Fruit fly (Drosophila melanogaster) whole organism, pupa: Measurements from ENCODE around the gene CG43332.

Experiments
- CG10348 ChIP-seq: fragments of 200-800 bp; sonication (Bioruptor generic); IDR thresholded peaks from 2 replicates; pipeline ENCODE4 v1.3.6; 2022; ENCODE audit warnings: missing biosample characterization, missing genetic modification characterization
- CG12605 ChIP-seq: fragments of 200-800 bp; sonication (Bioruptor generic); IDR thresholded peaks from 2 replicates; pipeline ENCODE4 v1.3.6; 2022; ENCODE audit warnings: missing biosample characterization, missing genetic modification characterization
- CG13204 ChIP-seq: fragments of 200-800 bp; sonication (Bioruptor generic); optimal IDR thresholded peaks from 2 replicates; lab custom pipeline; 2018; ENCODE audit warnings: missing biosample characterization, mild to moderate bottlenecking, missing genetic modification characterization, moderate library complexity
- CG14655 ChIP-seq: fragments of 200-800 bp; sonication (Bioruptor generic); optimal IDR thresholded peaks from 3 replicates; lab custom pipeline; 2017; ENCODE audit warnings: mild to moderate bottlenecking, missing biosample characterization, missing genetic modification reagents, missing genetic modification characterization
- CG15710 ChIP-seq: fragments of 200-800 bp; sonication (Bioruptor generic); optimal IDR thresholded peaks from 2 replicates; lab custom pipeline; 2018; ENCODE audit warnings: missing biosample characterization, mild to moderate bottlenecking, missing genetic modification characterization, moderate library complexity
- CG34367 ChIP-seq: fragments of 200-800 bp; sonication (Bioruptor generic); optimal IDR thresholded peaks from 2 replicates; lab custom pipeline; 2018; ENCODE audit warnings: missing biosample characterization, mild to moderate bottlenecking, missing genetic modification characterization
- CG8159 ChIP-seq: fragments of 200-800 bp; sonication (Bioruptor generic); optimal IDR thresholded peaks from 3 replicates; lab custom pipeline; 2018; ENCODE audit warnings: missing biosample characterization, mild to moderate bottlenecking, missing genetic modification characterization, moderate library complexity
- D1 ChIP-seq: fragments of 200-800 bp; sonication (Bioruptor generic); optimal IDR thresholded peaks from 2 replicates; lab custom pipeline; 2018; ENCODE audit warnings: missing biosample characterization, mild to moderate bottlenecking, missing genetic modification characterization, moderate library complexity
- EcR ChIP-seq: fragments of 200-800 bp; sonication (Bioruptor generic); optimal IDR thresholded peaks from 3 replicates; lab custom pipeline; 2019; ENCODE audit warnings: missing biosample characterization, missing genetic modification characterization, mild to moderate bottlenecking, moderate library complexity, missing genetic modification reagents
- Ets98B ChIP-seq: fragments of 200-800 bp; sonication (Bioruptor generic); IDR thresholded peaks from 2 replicates; pipeline ENCODE4 v1.3.6; 2022; ENCODE audit warnings: missing biosample characterization, missing genetic modification characterization
- Pif1B ChIP-seq: fragments of 200-800 bp; sonication (Bioruptor generic); optimal IDR thresholded peaks from 3 replicates; lab custom pipeline; 2016; ENCODE audit warnings: missing biosample characterization, missing genetic modification characterization
- Snoo ChIP-seq: fragments of 200-800 bp; sonication (Bioruptor generic); optimal IDR thresholded peaks from 3 replicates; lab custom pipeline; 2017; ENCODE audit warnings: missing biosample characterization, mild to moderate bottlenecking, missing genetic modification characterization, inconsistent platforms
- rn ChIP-seq: fragments of 200-800 bp; sonication (Bioruptor generic); IDR thresholded peaks from 2 replicates; pipeline ENCODE4 v1.3.6; 2022; ENCODE audit warnings: missing biosample characterization, missing genetic modification characterization

DNA sequence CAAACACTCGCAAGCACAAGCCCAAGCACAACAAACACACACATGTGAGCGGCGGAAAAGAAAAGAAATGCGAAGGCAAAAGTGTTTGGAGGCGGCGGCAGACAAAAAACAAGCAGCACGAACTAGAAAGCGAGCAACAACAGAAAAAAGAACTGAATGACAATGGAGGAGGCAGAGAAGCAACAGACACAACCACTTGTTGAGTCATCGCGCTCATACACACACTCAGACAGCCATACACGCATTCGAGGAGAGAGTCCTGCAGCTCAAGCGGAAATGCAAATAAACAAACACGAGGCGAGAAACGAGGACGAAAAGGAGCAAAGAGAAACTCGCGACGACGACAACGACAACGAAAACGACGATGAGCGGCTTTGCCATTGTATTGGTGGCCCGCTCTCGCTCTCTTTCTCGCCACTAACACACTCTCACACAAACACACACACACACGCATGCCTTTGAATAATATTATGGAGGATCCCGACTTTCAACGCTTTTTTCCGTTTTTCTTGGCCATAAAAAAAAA lies 47.0 kb downstream of the CG43332 start:
- TF ChIP-seq Pif1B (GFP tag; lab: Kevin White, UChicago) (no peak), CG13204 (GFP tag; lab: Kevin White, UChicago) (peak; percentile 10), EcR (GFP tag; lab: Kevin White, UChicago) (no peak), Snoo (tag; lab: Kevin White, UChicago) (no peak), CG10348 (GFP tag; lab: Robert Waterston, UW) (no peak), CG12605 (GFP tag; lab: Robert Waterston, UW) (peak; percentile 77), CG14655 (GFP tag; lab: Kevin White, UChicago) (no peak), CG15710 (tag; lab: Kevin White, UChicago) (no peak), CG34367 (no peak), Ets98B (GFP tag; lab: Robert Waterston, UW) (no peak), CG8159 (tag; lab: Kevin White, UChicago) (no peak), D1 (no peak), rn (GFP tag; lab: Robert Waterston, UW) (no peak)
